Fruit fly (Drosophila melanogaster): ENCODE measurements around the gene CG10749.

The CG10749 gene

dm6 chr3L:13015823-13016465 lies 43.7 kb downstream of the CG10749 start, which contains the start of gene CG11267 (continued):
- TF ChIP-seq gcm2 (GFP tag; optimal IDR thresholded peaks at IDR 0.05) (no peak), CG33213 (GFP tag; optimal IDR thresholded peaks at IDR 0.05) (peak; percentile 75), CG30020 (tag; optimal IDR thresholded peaks at IDR 0.05) (peak; percentile 71), dati (GFP tag; IDR thresholded peaks at IDR 0.05) (peak; percentile 66), en (GFP tag; optimal IDR thresholded peaks at IDR 0.05) (peak; percentile 68), crp (GFP tag; optimal IDR thresholded peaks at IDR 0.05) (no peak), HmgZ (tag; optimal IDR thresholded peaks at IDR 0.05) (peak; percentile 70), ato (GFP tag; IDR thresholded peaks at IDR 0.05; ENCODE audit: partially characterized antibody) (no peak), otp (GFP tag; IDR thresholded peaks at IDR 0.05) (peak; percentile 94), CG12071 (GFP tag; optimal IDR thresholded peaks at IDR 0.05) (peak; percentile 85), CG31388 (GFP tag; optimal IDR thresholded peaks at IDR 0.05) (peak; percentile 81), pita (GFP tag; optimal IDR thresholded peaks at IDR 0.05) (no peak), Bgb (GFP tag; IDR thresholded peaks at IDR 0.05; ENCODE audit: partially characterized antibody) (no peak), CG12391 (tag; optimal IDR thresholded peaks at IDR 0.05) (peak; percentile 74), CG14667 (GFP tag; IDR thresholded peaks at IDR 0.05) (peak; percentile 79), CG9817 (tag; optimal IDR thresholded peaks at IDR 0.05) (peak; percentile 82), CG14965 (GFP tag; optimal IDR thresholded peaks at IDR 0.05; ENCODE audit: borderline replicate concordance) (no peak), wdn (GFP tag; IDR thresholded peaks at IDR 0.05) (peak; percentile 88), fd96Cb (tag; optimal IDR thresholded peaks at IDR 0.05) (peak; percentile 85), Optix (GFP tag; IDR thresholded peaks at IDR 0.05) (peak; percentile 52; the same call in 1 of the 3 replicates), zfh2 (GFP tag; optimal IDR thresholded peaks at IDR 0.05) (peak; percentile 80), mirr (GFP tag; optimal IDR thresholded peaks at IDR 0.05) (peak; percentile 90), dmrt11E (tag; optimal IDR thresholded peaks at IDR 0.05) (peak; percentile 62), CG10431 (GFP tag; optimal IDR thresholded peaks at IDR 0.05) (peak; percentile 13), tin (GFP tag; optimal IDR thresholded peaks at IDR 0.05) (peak; percentile 87), Stat92E (GFP tag; optimal IDR thresholded peaks at IDR 0.05) (no peak), CG6689 (GFP tag; IDR thresholded peaks at IDR 0.05) (peak; percentile 91), CG6854 (GFP tag; optimal IDR thresholded peaks at IDR 0.05) (peak; percentile 77), ab (GFP tag; optimal IDR thresholded peaks at IDR 0.05) (peak; percentile 72), Chrac-16 (GFP tag; optimal IDR thresholded peaks at IDR 0.05) (peak; percentile 62), Dad (GFP tag; optimal IDR thresholded peaks at IDR 0.05) (peak; percentile 39), NC2α (GFP tag; optimal IDR thresholded peaks at IDR 0.05) (no peak), pfk (GFP tag; optimal IDR thresholded peaks at IDR 0.05) (peak; percentile 27), zfh1 (GFP tag; IDR thresholded peaks at IDR 0.05) (peak; percentile 92), lilli (GFP tag; optimal IDR thresholded peaks at IDR 0.05) (peak; percentile 85), CG15514 (GFP tag; optimal IDR thresholded peaks at IDR 0.05) (peak; percentile 77), trem (tag; optimal IDR thresholded peaks at IDR 0.05) (peak; percentile 66), CG4404 (GFP tag; IDR thresholded peaks at IDR 0.05) (peak; percentile 70), gsb-n (tag; optimal IDR thresholded peaks at IDR 0.05) (peak; percentile 58), CG10274 (GFP tag; optimal IDR thresholded peaks at IDR 0.05) (peak; percentile 70), scrt (GFP tag; optimal IDR thresholded peaks at IDR 0.05) (peak; percentile 81), Xbp1 (GFP tag; optimal IDR thresholded peaks at IDR 0.05) (peak; percentile 84), CG3995 (GFP tag; optimal IDR thresholded peaks at IDR 0.05) (peak; percentile 42), pum (GFP tag; optimal IDR thresholded peaks at IDR 0.05) (peak; percentile 67), CG2202 (tag; optimal IDR thresholded peaks at IDR 0.05) (peak; percentile 47), Lpt (GFP tag; optimal IDR thresholded peaks at IDR 0.05) (no peak), Abd-B (GFP tag; optimal IDR thresholded peaks at IDR 0.05) (peak; percentile 83), D (optimal IDR thresholded peaks at IDR 0.05) (no peak), D (GFP tag; optimal IDR thresholded peaks at IDR 0.05) (peak; percentile 75), Gug (GFP tag; IDR thresholded peaks at IDR 0.05) (peak; percentile 71; the same call in 3 of the 4 replicates)
